Fruit fly (Drosophila melanogaster) whole organism, wandering third instar larva: ENCODE measurements around the gene CG14995.
A peak's percentile ranks its signal among the peaks of the same experiment; 100 is the strongest.

Experiments used
- Abd-B ChIP-seq: fragments of >200 bp; optimal IDR thresholded peaks from 2 replicates; lab custom pipeline; 2017; ENCODE audit warnings: missing biosample characterization, missing genetic modification characterization
- CG32264 ChIP-seq: fragments of 200-800 bp; sonication (Bioruptor generic); optimal IDR thresholded peaks from 2 replicates; lab custom pipeline; 2016; ENCODE audit warnings: missing biosample characterization, missing genetic modification characterization
- CG9705 ChIP-seq: fragments of 200-800 bp; sonication (Bioruptor generic); optimal IDR thresholded peaks from 2 replicates; lab custom pipeline; 2018; ENCODE audit warnings: missing biosample characterization, mild to moderate bottlenecking, missing genetic modification characterization
- CrebA ChIP-seq: fragments of 200-800 bp; sonication (Bioruptor generic); optimal IDR thresholded peaks from 2 replicates; lab custom pipeline; 2016; ENCODE audit warnings: missing biosample characterization, mild to moderate bottlenecking, missing genetic modification characterization, borderline replicate concordance
- Dfd ChIP-seq: fragments of >200 bp; optimal IDR thresholded peaks from 2 replicates; lab custom pipeline; 2017; ENCODE audit warnings: missing biosample characterization, missing genetic modification characterization
- Dif ChIP-seq: fragments of 200-275, 200-300 bp; sonication (Bioruptor generic); optimal IDR thresholded peaks from 2 replicates; lab custom pipeline; 2018; ENCODE audit warnings: missing biosample characterization, missing genetic modification characterization; ENCODE audit not compliant: partially characterized antibody
- GATAd ChIP-seq: sonication (Bioruptor generic); optimal IDR thresholded peaks from 2 replicates; lab custom pipeline; 2016; ENCODE audit warnings: missing biosample characterization, missing genetic modification characterization
- HLH106 ChIP-seq: fragments of 200-800 bp; optimal IDR thresholded peaks from 3 replicates; lab custom pipeline; 2019; ENCODE audit warnings: missing biosample characterization, mild to moderate bottlenecking, missing genetic modification characterization, moderate library complexity
- Hnf4 ChIP-seq: fragments of 200-800 bp; sonication (Bioruptor generic); optimal IDR thresholded peaks from 2 replicates; lab custom pipeline; 2016; ENCODE audit warnings: missing biosample characterization, mild to moderate bottlenecking, missing genetic modification characterization
- Hr78 ChIP-seq: fragments of >200 bp; optimal IDR thresholded peaks from 2 replicates; lab custom pipeline; 2017; ENCODE audit warnings: missing biosample characterization, missing genetic modification characterization
- Hr83 ChIP-seq: fragments of 200-300 bp; sonication (Bioruptor generic); optimal IDR thresholded peaks from 2 replicates; lab custom pipeline; 2016; ENCODE audit warnings: missing biosample characterization, mild to moderate bottlenecking, missing genetic modification characterization, moderate library complexity; ENCODE audit not compliant: poor library complexity, severe bottlenecking
- Jra ChIP-seq: sonication (Bioruptor generic); optimal IDR thresholded peaks from 2 replicates; lab custom pipeline; 2016; ENCODE audit warnings: missing biosample characterization, missing genetic modification characterization
- Myc ChIP-seq: fragments of >200 bp; optimal IDR thresholded peaks from 2 replicates; lab custom pipeline; 2017
- N ChIP-seq: fragments of >200 bp; optimal IDR thresholded peaks from 2 replicates; lab custom pipeline; 2018; ENCODE audit warnings: missing biosample characterization, missing external identifiers, missing genetic modification characterization
- OdsH ChIP-seq: fragments of 200-800 bp; sonication (Bioruptor generic); optimal IDR thresholded peaks from 2 replicates; lab custom pipeline; 2016; ENCODE audit warnings: missing biosample characterization, mild to moderate bottlenecking, missing genetic modification characterization
- Rel ChIP-seq, 2 experiments: fragments of 200-800 bp; sonication (Bioruptor generic) in 1 of 2; optimal IDR thresholded peaks; 2 replicates in 1 of 2; 3 replicates in 1 of 2; lab custom pipeline; 2016 to 2019; ENCODE audit warnings: mild to moderate bottlenecking in 2 of 2, missing biosample characterization in 2 of 2, missing genetic modification characterization in 2 of 2, moderate library complexity in 1 of 2
- Sp1 ChIP-seq: fragments of 200-800 bp; sonication (Bioruptor generic); optimal IDR thresholded peaks from 3 replicates; lab custom pipeline; 2019; ENCODE audit warnings: missing biosample characterization, mild to moderate bottlenecking, missing genetic modification characterization, moderate library complexity
- Vsx2 ChIP-seq: fragments of 200-300, 225-300 bp; sonication (Bioruptor generic); optimal IDR thresholded peaks from 2 replicates; lab custom pipeline; 2018; ENCODE audit warnings: missing biosample characterization, missing genetic modification characterization; ENCODE audit not compliant: partially characterized antibody
- br ChIP-seq: fragments of 200-800 bp; sonication (Bioruptor generic); optimal IDR thresholded peaks from 2 replicates; lab custom pipeline; 2016; ENCODE audit warnings: missing biosample characterization, missing genetic modification characterization
- brk ChIP-seq: fragments of 200-800 bp; sonication (Bioruptor generic); optimal IDR thresholded peaks from 2 replicates; lab custom pipeline; 2016; ENCODE audit warnings: missing biosample characterization, mild to moderate bottlenecking, missing genetic modification characterization
- dl ChIP-seq, 2 experiments: fragments of 175-275, 200-275 bp in 1 of 2; fragments of 200-275 bp in 1 of 2; sonication (Bioruptor generic); optimal IDR thresholded peaks; lab custom pipeline; 2018; ENCODE audit warnings: mild to moderate bottlenecking in 2 of 2, missing biosample characterization in 2 of 2, missing genetic modification characterization in 2 of 2, moderate library complexity in 2 of 2; ENCODE audit not compliant: partially characterized antibody in 2 of 2, insufficient read depth in 1 of 2
- dmrt93B ChIP-seq: fragments of 200-800 bp; sonication (Bioruptor generic); optimal IDR thresholded peaks from 2 replicates; lab custom pipeline; 2018; ENCODE audit warnings: missing biosample characterization, mild to moderate bottlenecking, missing genetic modification characterization
- dsf ChIP-seq: sonication (Bioruptor generic); optimal IDR thresholded peaks from 2 replicates; lab custom pipeline; 2016; ENCODE audit warnings: missing biosample characterization, missing genetic modification characterization, borderline replicate concordance
- ey ChIP-seq: fragments of 200-800 bp; sonication (Bioruptor generic); optimal IDR thresholded peaks from 2 replicates; lab custom pipeline; 2016; ENCODE audit warnings: missing biosample characterization, missing genetic modification characterization
- foxo ChIP-seq, 2 experiments: fragments of 200-800 bp; sonication (Bioruptor generic); optimal IDR thresholded peaks; 2 replicates in 1 of 2; 3 replicates in 1 of 2; lab custom pipeline; 2016 to 2017; ENCODE audit warnings: missing biosample characterization in 2 of 2, missing genetic modification characterization in 2 of 2
- fru ChIP-seq: fragments of 200-800 bp; sonication (Bioruptor generic); optimal IDR thresholded peaks from 3 replicates; lab custom pipeline; 2016; ENCODE audit warnings: missing biosample characterization, mild to moderate bottlenecking, missing genetic modification characterization
- h ChIP-seq: fragments of 200-800 bp; sonication (Bioruptor generic); optimal IDR thresholded peaks from 3 replicates; lab custom pipeline; 2016; ENCODE audit warnings: missing biosample characterization, mild to moderate bottlenecking, missing genetic modification characterization
- jim ChIP-seq: fragments of 175-275, 200-325 bp; sonication (Bioruptor generic); optimal IDR thresholded peaks from 2 replicates; lab custom pipeline; 2016; ENCODE audit warnings: missing biosample characterization, mild to moderate bottlenecking, missing genetic modification characterization
- lola ChIP-seq: fragments of >200 bp; optimal IDR thresholded peaks from 2 replicates; lab custom pipeline; 2017; ENCODE audit warnings: missing biosample characterization, missing genetic modification characterization
- pan ChIP-seq: fragments of >200 bp; optimal IDR thresholded peaks from 2 replicates; lab custom pipeline; 2017
- psq ChIP-seq: fragments of 200-800 bp; sonication (Bioruptor generic); optimal IDR thresholded peaks from 3 replicates; lab custom pipeline; 2017; ENCODE audit warnings: missing biosample characterization, mild to moderate bottlenecking, missing genetic modification characterization, moderate library complexity
- rgr ChIP-seq: fragments of 200-800 bp; sonication (Bioruptor generic); optimal IDR thresholded peaks from 3 replicates; lab custom pipeline; 2016; ENCODE audit warnings: missing biosample characterization, mild to moderate bottlenecking, missing genetic modification characterization
- sage ChIP-seq: fragments of 200-800 bp; sonication (Bioruptor generic); optimal IDR thresholded peaks from 2 replicates; lab custom pipeline; 2016; ENCODE audit warnings: missing biosample characterization, mild to moderate bottlenecking, missing genetic modification characterization
- sv ChIP-seq: fragments of 200-800 bp; sonication (Bioruptor generic); optimal IDR thresholded peaks from 3 replicates; lab custom pipeline; 2016; ENCODE audit warnings: missing biosample characterization, missing genetic modification characterization
- tai ChIP-seq: sonication (Bioruptor generic); optimal IDR thresholded peaks from 2 replicates; lab custom pipeline; 2016; ENCODE audit warnings: missing biosample characterization, missing genetic modification characterization
- usp ChIP-seq: fragments of >200 bp; optimal IDR thresholded peaks from 2 replicates; lab custom pipeline; 2017; ENCODE audit warnings: missing biosample characterization, missing genetic modification characterization
- woc ChIP-seq: sonication (Bioruptor generic); optimal IDR thresholded peaks from 2 replicates; lab custom pipeline; 2016; ENCODE audit warnings: missing biosample characterization, mild to moderate bottlenecking, missing genetic modification characterization

CG14995 gene

DNA sequence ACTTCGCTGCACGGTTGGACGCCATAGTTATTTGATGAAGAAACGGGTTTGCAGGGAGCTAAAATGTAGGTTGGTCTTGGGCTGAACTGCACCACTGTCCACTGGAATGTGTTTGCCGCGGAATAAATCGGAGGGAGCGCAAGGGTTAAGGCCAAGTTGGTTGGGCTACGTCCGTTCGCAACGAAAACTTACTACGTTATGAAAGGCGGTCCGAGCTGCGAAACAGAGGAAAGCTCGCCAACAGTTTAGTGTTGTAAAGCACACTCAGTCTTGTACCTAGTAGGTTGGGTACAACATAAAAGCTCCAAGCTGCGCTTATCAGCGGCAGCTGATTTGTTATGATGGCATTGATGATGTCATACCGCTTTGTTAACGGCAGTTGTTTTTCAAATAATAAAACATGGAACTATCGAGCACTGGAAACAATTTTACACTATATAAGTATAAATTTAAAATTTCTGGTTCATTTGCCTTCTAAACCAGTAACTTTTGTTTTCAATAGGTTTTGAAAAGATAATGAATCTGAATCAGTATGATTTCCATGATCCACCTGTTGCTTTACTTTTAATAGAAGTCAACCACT is 19.2 kb upstream of the CG14995 start, which contains the start of gene Chd64:
TSS of gene Chd64 (minus strand) at position 204 of the 583 bp plus-strand sequence.
- TF ChIP-seq h (GFP tag; lab: Kevin White, UChicago) (peak; percentile 78), rgr (peak; percentile 70), Dif (GFP tag; lab: Kevin White, UChicago) (peak; percentile 25), Hr83 (peak; percentile 89), psq (GFP tag; lab: Kevin White, UChicago) (peak; percentile 54), CG32264 (GFP tag; lab: Kevin White, UChicago) (peak; percentile 36), Hr78 (GFP tag; lab: Kevin White, UChicago) (no peak), Rel (GFP tag; optimal IDR thresholded peaks at IDR 0.05; lab: Kevin White, UChicago) (peak; percentile 84), Rel (tag; optimal IDR thresholded peaks at IDR 0.05; lab: Kevin White, UChicago) (peak; percentile 71), jim (no peak), HLH106 (tag; lab: Kevin White, UChicago) (no peak), Jra (peak; percentile 67), br (GFP tag; lab: Kevin White, UChicago) (peak; percentile 67), CrebA (GFP tag; lab: Kevin White, UChicago) (no peak), Vsx2 (peak; percentile 79), ey (GFP tag; lab: Kevin White, UChicago) (peak; percentile 48), woc (GFP tag; lab: Kevin White, UChicago) (peak; percentile 58), fru (GFP tag; lab: Kevin White, UChicago) (peak; percentile 78), sage (peak; percentile 73), brk (GFP tag; lab: Kevin White, UChicago) (peak; percentile 69), OdsH (GFP tag; lab: Kevin White, UChicago) (peak; percentile 71), Sp1 (GFP tag; lab: Kevin White, UChicago) (peak; percentile 72), CG9705 (no peak)
- TF ChIP-seq, all 38 proteins: peak for 17

DNA sequence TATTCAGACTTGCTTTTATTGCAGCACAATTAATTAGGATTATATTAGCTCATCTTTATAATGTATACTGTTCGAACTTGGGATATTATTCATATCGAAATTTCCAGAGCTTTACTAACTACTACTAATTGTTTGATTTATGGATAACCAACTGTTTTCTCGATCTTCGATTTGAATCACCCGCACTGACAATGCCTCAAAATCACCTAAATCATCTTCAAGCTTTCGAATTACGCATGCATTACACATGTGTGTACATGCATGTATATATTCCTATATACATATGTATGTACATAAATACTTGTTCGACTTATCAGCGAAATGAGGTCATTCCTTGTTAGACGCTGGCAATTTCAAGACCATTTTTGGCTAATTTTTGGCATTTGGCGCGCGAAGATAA is 18.5 kb upstream of the CG14995 start:
- TF ChIP-seq GATAd (GFP tag; lab: Kevin White, UChicago) (no peak), CrebA (GFP tag; lab: Kevin White, UChicago) (no peak), Abd-B (no peak), Dif (GFP tag; lab: Kevin White, UChicago) (no peak), Rel (GFP tag; optimal IDR thresholded peaks at IDR 0.05; lab: Kevin White, UChicago) (no peak), Rel (tag; optimal IDR thresholded peaks at IDR 0.05; lab: Kevin White, UChicago) (no peak), N (no peak), Hr78 (GFP tag; lab: Kevin White, UChicago) (no peak), OdsH (GFP tag; lab: Kevin White, UChicago) (no peak), Vsx2 (no peak), fru (GFP tag; lab: Kevin White, UChicago) (no peak), HLH106 (tag; lab: Kevin White, UChicago) (no peak), rgr (no peak), dmrt93B (GFP tag; lab: Kevin White, UChicago) (no peak), tai (no peak), lola (GFP tag; lab: Kevin White, UChicago) (no peak), dl (GFP tag; optimal IDR thresholded peaks at IDR 0.05; lab: Kevin White, UChicago; ENCODE audit: insufficient read depth in 1 of 2, partially characterized antibody in 2 of 2) (no peak), brk (GFP tag; lab: Kevin White, UChicago) (no peak), pan (lab: Kevin White, UChicago) (no peak), Myc (lab: Kevin White, UChicago) (no peak), foxo (GFP tag; optimal IDR thresholded peaks at IDR 0.05; lab: Kevin White, UChicago) (no peak)

dm6 chr3L:4120358-4121349 is 17.6 kb upstream of the CG14995 start:
- peak; percentile 65 for TF ChIP-seq woc (GFP tag; lab: Kevin White, UChicago)
- TF ChIP-seq OdsH (GFP tag; lab: Kevin White, UChicago), result no peak
- peak; percentile 10 for TF ChIP-seq h (GFP tag; lab: Kevin White, UChicago)
- peak; percentile 57 for TF ChIP-seq Jra
- TF ChIP-seq usp (GFP tag; lab: Kevin White, UChicago), result no peak
- TF ChIP-seq fru (GFP tag; lab: Kevin White, UChicago), result no peak
- TF ChIP-seq dmrt93B (GFP tag; lab: Kevin White, UChicago), result no peak
- no peak for TF ChIP-seq pan (lab: Kevin White, UChicago)
- TF ChIP-seq Hr83, result peak; percentile 85
- TF ChIP-seq dsf (GFP tag; lab: Kevin White, UChicago), result no peak
- peak; percentile 1 for TF ChIP-seq ey (GFP tag; lab: Kevin White, UChicago)
- peak in 1 of 2 experiments; percentile 26 for TF ChIP-seq foxo (GFP tag; optimal IDR thresholded peaks at IDR 0.05; lab: Kevin White, UChicago)
- TF ChIP-seq Hnf4 (GFP tag; lab: Kevin White, UChicago), result no peak
- TF ChIP-seq sv (GFP tag; lab: Kevin White, UChicago), result no peak
- no peak for TF ChIP-seq CrebA (GFP tag; lab: Kevin White, UChicago)
- no peak for TF ChIP-seq jim
- no peak for TF ChIP-seq Dfd (GFP tag; lab: Kevin White, UChicago)
- no peak for TF ChIP-seq sage
- no peak for TF ChIP-seq GATAd (GFP tag; lab: Kevin White, UChicago)
- TF ChIP-seq Rel (GFP tag; optimal IDR thresholded peaks at IDR 0.05; lab: Kevin White, UChicago), result no peak
- TF ChIP-seq Rel (tag; optimal IDR thresholded peaks at IDR 0.05; lab: Kevin White, UChicago), result peak; percentile 58
- peak; percentile 57 for TF ChIP-seq psq (GFP tag; lab: Kevin White, UChicago)
- no peak for TF ChIP-seq Vsx2
- TF ChIP-seq tai, result no peak
- no peak for TF ChIP-seq brk (GFP tag; lab: Kevin White, UChicago)
- TF ChIP-seq N, result no peak
